Worm (Caenorhabditis elegans): ENCODE data around the gene cit-1.1.

- no peak for TF ChIP-seq snpc-4 (tag; optimal IDR thresholded peaks at IDR 0.05)
- no peak for TF ChIP-seq ceh-82 (tag; optimal IDR thresholded peaks at IDR 0.05)
- no peak for TF ChIP-seq ama-1 (optimal IDR thresholded peaks at IDR 0.05)
- no peak for TF ChIP-seq skn-1 (tag; optimal IDR thresholded peaks at IDR 0.05)
- TF ChIP-seq lsy-12 (tag; optimal IDR thresholded peaks at IDR 0.05): no peak
- no peak for TF ChIP-seq nhr-11 (tag; optimal IDR thresholded peaks at IDR 0.05)
- TF ChIP-seq sea-2 (GFP tag; optimal IDR thresholded peaks at IDR 0.05): no peak
These were observed 37.6 kb downstream of the cit-1.1 start, which contains the start of gene F54H12.5 for ce11 chrIII:7972061-7972460.

Data from whole organism, L3 larva.